Fruit fly (Drosophila melanogaster): ENCODE measurements around the gene CG6244.

CG6244 gene

DNA sequence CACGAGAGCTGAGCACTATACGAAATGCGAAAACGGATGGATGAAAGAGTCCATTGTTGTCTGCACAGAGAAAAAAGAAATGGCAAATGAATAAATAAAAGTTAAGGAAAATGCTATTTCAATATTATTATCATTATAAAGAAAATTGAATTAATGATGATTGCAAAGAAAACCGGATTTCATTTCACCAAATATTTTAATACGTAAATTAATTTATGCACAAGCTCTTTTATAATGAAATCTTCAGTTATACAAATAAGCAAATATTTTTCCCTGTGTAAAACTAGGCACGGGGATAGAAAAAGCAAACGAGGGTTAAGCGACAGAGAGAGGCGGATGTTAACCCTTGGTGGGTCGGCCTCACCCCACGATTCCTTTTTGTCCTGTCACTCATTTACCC is 20.7 kb upstream of the CG6244 start (continued):
- TF ChIP-seq CG12299 (tag; optimal IDR thresholded peaks at IDR 0.05) (peak; percentile 58), bcd (GFP tag; optimal IDR thresholded peaks at IDR 0.05) (peak; percentile 26), gcm (GFP tag; optimal IDR thresholded peaks at IDR 0.05) (peak; percentile 65), CG12104 (GFP tag; optimal IDR thresholded peaks at IDR 0.05) (peak; percentile 9), tio (GFP tag; optimal IDR thresholded peaks at IDR 0.05) (peak; percentile 25), CG11504 (tag; optimal IDR thresholded peaks at IDR 0.05) (peak; percentile 74), CG11696 (GFP tag; IDR thresholded peaks at IDR 0.05) (no peak), Ravus (GFP tag; IDR thresholded peaks at IDR 0.05) (no peak), CG17186 (GFP tag; optimal IDR thresholded peaks at IDR 0.05) (no peak), tin (GFP tag; optimal IDR thresholded peaks at IDR 0.05) (peak; percentile 47), chn (GFP tag; optimal IDR thresholded peaks at IDR 0.05) (no peak), CG4404 (GFP tag; IDR thresholded peaks at IDR 0.05) (peak; percentile 44; the same call in 1 of the 2 replicates), CG13123 (GFP tag; optimal IDR thresholded peaks at IDR 0.05) (peak; percentile 16), sug (tag; optimal IDR thresholded peaks at IDR 0.05) (no peak), Meics (GFP tag; optimal IDR thresholded peaks at IDR 0.05) (peak; percentile 13), CG3281 (GFP tag; optimal IDR thresholded peaks at IDR 0.05) (peak; percentile 4), D (optimal IDR thresholded peaks at IDR 0.05) (no peak), D (GFP tag; optimal IDR thresholded peaks at IDR 0.05) (peak; percentile 70), HLH4C (GFP tag; IDR thresholded peaks at IDR 0.05; ENCODE audit: partially characterized antibody) (no peak), CG17568 (GFP tag; optimal IDR thresholded peaks at IDR 0.05) (no peak), CG1602 (GFP tag; optimal IDR thresholded peaks at IDR 0.05) (peak; percentile 51), Six4 (GFP tag; optimal IDR thresholded peaks at IDR 0.05) (peak; percentile 45), Nf-YA (GFP tag; IDR thresholded peaks at IDR 0.05) (no peak), CG10147 (GFP tag; optimal IDR thresholded peaks at IDR 0.05) (peak; percentile 37), Hr51 (GFP tag; optimal IDR thresholded peaks at IDR 0.05) (peak in 1 of 2 experiments; percentile 72), bigmax (GFP tag; optimal IDR thresholded peaks at IDR 0.05) (no peak), CG10543 (GFP tag; optimal IDR thresholded peaks at IDR 0.05) (no peak), twi (tag; optimal IDR thresholded peaks at IDR 0.05) (peak; percentile 29), CG30403 (GFP tag; optimal IDR thresholded peaks at IDR 0.05) (peak; percentile 52), wdn (GFP tag; IDR thresholded peaks at IDR 0.05) (no peak), CG12071 (GFP tag; optimal IDR thresholded peaks at IDR 0.05) (no peak), CG17829 (tag; optimal IDR thresholded peaks at IDR 0.05) (peak; percentile 86), Hsf (GFP tag; optimal IDR thresholded peaks at IDR 0.05) (no peak), CG11723 (GFP tag; optimal IDR thresholded peaks at IDR 0.05) (no peak), caup (GFP tag; optimal IDR thresholded peaks at IDR 0.05; ENCODE audit: severe bottlenecking) (no peak), CG8388 (GFP tag; optimal IDR thresholded peaks at IDR 0.05) (peak; percentile 69), tgo (GFP tag; IDR thresholded peaks at IDR 0.05) (peak; percentile 43; the same call in 2 of the 3 replicates), CG5245 (GFP tag; optimal IDR thresholded peaks at IDR 0.05) (peak; percentile 26), Sox102F (GFP tag; optimal IDR thresholded peaks at IDR 0.05) (peak; percentile 66), CG34422 (GFP tag; IDR thresholded peaks at IDR 0.05) (0 out of 3 replicates have a peak, but pooled peaks have one; percentile 36), CG15514 (GFP tag; optimal IDR thresholded peaks at IDR 0.05) (no peak), MESR4 (GFP tag; optimal IDR thresholded peaks at IDR 0.05) (no peak), CG10321 (GFP tag; IDR thresholded peaks at IDR 0.05) (no peak), CG9817 (tag; optimal IDR thresholded peaks at IDR 0.05) (no peak), nerfin-2 (GFP tag; IDR thresholded peaks at IDR 0.05; ENCODE audit: partially characterized antibody) (no peak), org-1 (GFP tag; optimal IDR thresholded peaks at IDR 0.05) (peak; percentile 22), pan (optimal IDR thresholded peaks at IDR 0.05) (no peak), pan (GFP tag; optimal IDR thresholded peaks at IDR 0.05 in 1 of 2, IDR thresholded peaks at IDR 0.05 in 1 of 2) (no peak), bsh (GFP tag; optimal IDR thresholded peaks at IDR 0.05) (peak in 1 of 2 experiments; percentile 81), CG31441 (GFP tag; IDR thresholded peaks at IDR 0.05) (peak; percentile 81), Mes4 (GFP tag; optimal IDR thresholded peaks at IDR 0.05) (no peak)

Measured in whole organism, embryonic.